Fruit fly (Drosophila melanogaster) whole organism, embryonic: Measurements from ENCODE around the gene hng2.

Source experiments
- CG31388 ChIP-seq: fragments of 200-800 bp; sonication (Bioruptor generic); optimal IDR thresholded peaks from 2 replicates; lab custom pipeline; 2016; ENCODE audit warnings: missing biosample characterization, missing genetic modification characterization
- CG4617 ChIP-seq: fragments of 200-800 bp; sonication (Bioruptor generic); optimal IDR thresholded peaks from 3 replicates; lab custom pipeline; 2016; ENCODE audit warnings: missing biosample characterization, missing genetic modification characterization, borderline replicate concordance
- cato ChIP-seq: fragments of 200-800 bp; sonication (Bioruptor generic); optimal IDR thresholded peaks from 2 replicates; lab custom pipeline; 2016; ENCODE audit warnings: missing biosample characterization, missing genetic modification characterization, borderline replicate concordance
- ham ChIP-seq: fragments of 200-800 bp; sonication (Bioruptor generic); IDR thresholded peaks from 2 replicates; pipeline ENCODE4 v1.3.6; 2022; ENCODE audit warnings: missing biosample characterization, missing genetic modification characterization
- ind ChIP-seq: fragments of 200-800 bp; sonication (Bioruptor generic); optimal IDR thresholded peaks from 3 replicates; lab custom pipeline; 2016; ENCODE audit warnings: missing biosample characterization, missing genetic modification characterization
- nom ChIP-seq: fragments of 200-800 bp; sonication (Bioruptor generic); optimal IDR thresholded peaks from 2 replicates; lab custom pipeline; 2017; ENCODE audit warnings: missing biosample characterization, missing genetic modification characterization, mild to moderate bottlenecking, moderate library complexity, missing genetic modification reagents
- stc ChIP-seq: fragments of 200-800 bp; sonication (Bioruptor generic); IDR thresholded peaks from 2 replicates; pipeline ENCODE4 v1.3.6; 2022; ENCODE audit warnings: missing biosample characterization, missing genetic modification characterization

DNA sequence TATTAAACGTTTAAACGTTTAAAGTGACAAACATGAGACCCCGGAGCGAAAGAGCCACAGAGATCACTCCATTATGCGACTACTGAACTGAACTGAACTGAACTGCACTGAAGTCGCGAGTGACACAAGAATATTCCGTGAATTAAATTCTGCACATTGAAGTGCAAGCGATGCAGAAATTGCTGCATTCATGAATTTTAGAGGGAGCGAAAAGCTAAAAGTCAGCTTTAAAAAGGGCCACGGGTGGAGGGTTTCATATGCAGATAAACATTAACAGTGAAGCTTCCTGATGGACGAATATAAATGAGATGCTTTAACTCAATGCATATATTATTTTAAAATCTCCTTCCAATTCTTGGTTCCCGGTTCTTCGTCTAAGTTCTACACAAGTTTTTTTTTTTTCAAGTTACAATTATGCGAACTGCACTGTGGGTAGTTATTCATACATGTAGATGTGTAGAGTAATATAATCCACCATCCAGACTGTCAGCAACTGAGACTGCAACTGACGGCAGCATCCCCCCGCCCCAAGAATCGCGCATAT is 41.0 kb downstream of the hng2 start:
- TF ChIP-seq cato (GFP tag; lab: Kevin White, UChicago) (no peak), nom (GFP tag; lab: Kevin White, UChicago) (no peak), stc (GFP tag; lab: Robert Waterston, UW) (no peak), ind (GFP tag; lab: Kevin White, UChicago) (no peak), CG31388 (GFP tag; lab: Kevin White, UChicago) (no peak), CG4617 (GFP tag; lab: Kevin White, UChicago) (no peak), ham (GFP tag; lab: Robert Waterston, UW) (no peak)
